Worm (Caenorhabditis elegans): ENCODE measurements around the gene Y102A5C.4.

Y102A5C.4 gene

ce11 chrV:16911294-16911693 lies 10.8 kb upstream of the Y102A5C.4 start:
- TF ChIP-seq mec-3 (tag; optimal IDR thresholded peaks at IDR 0.05; ENCODE audit: borderline replicate concordance) = no peak
- TF ChIP-seq T23F11.4 (GFP tag; optimal IDR thresholded peaks at IDR 0.05) = no peak
- peak; percentile 14 for TF ChIP-seq elt-2 (tag; optimal IDR thresholded peaks at IDR 0.05)

- TF ChIP-seq tbx-7 (tag; optimal IDR thresholded peaks at IDR 0.05) (no peak), npax-4 (tag; optimal IDR thresholded peaks at IDR 0.05) (no peak), pag-3 (tag; optimal IDR thresholded peaks at IDR 0.05; ENCODE audit: borderline replicate concordance) (no peak), ref-2 (tag; optimal IDR thresholded peaks at IDR 0.05) (no peak)
Measured at ce11 chrV:16911934-16912333, 10.1 kb upstream of the Y102A5C.4 start, which contains the start of gene nhr-116. TSS of gene nhr-116 (plus strand) at chrV:16912234.

ce11 chrV:16916079-16916478 lies 6.0 kb upstream of the Y102A5C.4 start, which contains the start of gene F09C6.10:
TSS of gene F09C6.10 (minus strand) at chrV:16916179.
- no peak for TF ChIP-seq ahr-1 (tag; optimal IDR thresholded peaks at IDR 0.05)
- TF ChIP-seq lin-11 (tag; optimal IDR thresholded peaks at IDR 0.05) = no peak
- no peak for TF ChIP-seq ref-2 (tag; optimal IDR thresholded peaks at IDR 0.05)
- TF ChIP-seq ttx-3 (tag; optimal IDR thresholded peaks at IDR 0.05) = no peak
- TF ChIP-seq ceh-6 (GFP tag; optimal IDR thresholded peaks at IDR 0.05) = no peak
- no peak for TF ChIP-seq T23F11.4 (GFP tag; optimal IDR thresholded peaks at IDR 0.05)
- no peak for TF ChIP-seq sdc-2 (tag; optimal IDR thresholded peaks at IDR 0.05)
- no peak for TF ChIP-seq C38D4.7 (GFP tag; optimal IDR thresholded peaks at IDR 0.05)
- TF ChIP-seq pat-9 (tag; optimal IDR thresholded peaks at IDR 0.05) = no peak
- no peak for TF ChIP-seq ceh-45 (GFP tag; IDR thresholded peaks at IDR 0.05)
- TF ChIP-seq ztf-16 (tag; optimal IDR thresholded peaks at IDR 0.05) = no peak
- TF ChIP-seq hlh-13 (GFP tag; optimal IDR thresholded peaks at IDR 0.05) = no peak
- no peak for TF ChIP-seq hlh-15 (tag; optimal IDR thresholded peaks at IDR 0.05)
- no peak for TF ChIP-seq hlh-8 (tag; optimal IDR thresholded peaks at IDR 0.05)

ce11 chrV:16918378-16918777 lies 3.7 kb upstream of the Y102A5C.4 start, which contains the start of the genes fbxa-206 and Y102A5C.2:
TSS of gene fbxa-206 (minus strand) at chrV:16918478.
TSS of gene Y102A5C.2 (plus strand) at chrV:16918731.
- TF ChIP-seq lin-11 (tag; optimal IDR thresholded peaks at IDR 0.05) (no peak), syd-9 (tag; optimal IDR thresholded peaks at IDR 0.05) (no peak), ceh-30 (tag; optimal IDR thresholded peaks at IDR 0.05) (no peak), nhr-232 (tag; optimal IDR thresholded peaks at IDR 0.05) (no peak), T23F11.4 (GFP tag; optimal IDR thresholded peaks at IDR 0.05) (no peak), che-1 (tag; optimal IDR thresholded peaks at IDR 0.05) (no peak), madf-2 (tag; optimal IDR thresholded peaks at IDR 0.05) (no peak), pat-9 (tag; optimal IDR thresholded peaks at IDR 0.05) (no peak), tbx-7 (tag; optimal IDR thresholded peaks at IDR 0.05) (no peak), ztf-16 (tag; optimal IDR thresholded peaks at IDR 0.05) (no peak), sox-4 (tag; optimal IDR thresholded peaks at IDR 0.05) (no peak), ttx-3 (tag; optimal IDR thresholded peaks at IDR 0.05) (no peak), fkh-10 (GFP tag; optimal IDR thresholded peaks at IDR 0.05) (no peak), ceh-9 (tag; optimal IDR thresholded peaks at IDR 0.05) (no peak), unc-55 (GFP tag; optimal IDR thresholded peaks at IDR 0.05) (no peak), unc-3 (GFP tag; conservative IDR thresholded peaks at IDR 0.05) (no peak), unc-3 (tag; optimal IDR thresholded peaks at IDR 0.05) (no peak), tbx-2 (tag; optimal IDR thresholded peaks at IDR 0.05) (no peak)

DNA sequence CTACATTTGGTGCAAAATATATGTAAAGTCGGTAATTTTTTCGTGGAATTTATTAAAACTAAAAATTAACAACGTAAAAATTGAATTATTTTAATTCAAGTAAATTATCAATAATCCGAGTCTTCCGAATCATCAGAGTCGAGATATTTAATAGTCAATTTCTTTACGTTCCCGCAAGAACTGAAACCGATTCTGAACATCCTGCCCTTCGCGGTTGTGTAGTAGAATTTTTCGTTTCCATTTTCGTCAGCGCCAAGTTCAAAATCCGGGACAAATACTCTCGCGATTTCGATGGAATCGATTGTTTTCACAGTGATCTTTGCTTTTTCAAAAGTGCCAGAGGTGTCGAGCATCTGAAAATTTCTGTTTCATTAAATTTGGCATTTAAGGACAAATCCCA lies 2.4 kb upstream of the Y102A5C.4 start:
- TF ChIP-seq pax-1 (tag; optimal IDR thresholded peaks at IDR 0.05) (no peak), ets-4 (tag; optimal IDR thresholded peaks at IDR 0.05) (no peak), ceh-19 (GFP tag; optimal IDR thresholded peaks at IDR 0.05) (no peak), unc-42 (tag; optimal IDR thresholded peaks at IDR 0.05) (no peak), pha-4 (tag; optimal IDR thresholded peaks at IDR 0.05) (no peak), unc-55 (GFP tag; optimal IDR thresholded peaks at IDR 0.05) (no peak), T23F11.4 (GFP tag; optimal IDR thresholded peaks at IDR 0.05) (no peak), ceh-14 (tag; optimal IDR thresholded peaks at IDR 0.05) (no peak), nfya-1 (tag; optimal IDR thresholded peaks at IDR 0.05) (no peak), Y22D7AL.16 (tag; optimal IDR thresholded peaks at IDR 0.05) (no peak), pag-3 (tag; optimal IDR thresholded peaks at IDR 0.05; ENCODE audit: borderline replicate concordance) (no peak)

Data from whole organism, late embryonic.